Fruit fly (Drosophila melanogaster) whole organism, pupa: ENCODE data around the gene Vha14-2.
A peak's percentile ranks its signal among the peaks of the same experiment; 100 is the strongest.

ENCODE experiments used
- CG10348 ChIP-seq: fragments of 200-800 bp; sonication (Bioruptor generic); IDR thresholded peaks from 2 replicates; pipeline ENCODE4 v1.3.6; 2022; ENCODE audit warnings: missing biosample characterization, missing genetic modification characterization
- CG12605 ChIP-seq: fragments of 200-800 bp; sonication (Bioruptor generic); IDR thresholded peaks from 2 replicates; pipeline ENCODE4 v1.3.6; 2022; ENCODE audit warnings: missing biosample characterization, missing genetic modification characterization
- CG13204 ChIP-seq: fragments of 200-800 bp; sonication (Bioruptor generic); optimal IDR thresholded peaks from 2 replicates; lab custom pipeline; 2018; ENCODE audit warnings: missing biosample characterization, mild to moderate bottlenecking, missing genetic modification characterization, moderate library complexity
- CG14655 ChIP-seq: fragments of 200-800 bp; sonication (Bioruptor generic); optimal IDR thresholded peaks from 3 replicates; lab custom pipeline; 2017; ENCODE audit warnings: mild to moderate bottlenecking, missing biosample characterization, missing genetic modification reagents, missing genetic modification characterization
- CG15710 ChIP-seq: fragments of 200-800 bp; sonication (Bioruptor generic); optimal IDR thresholded peaks from 2 replicates; lab custom pipeline; 2018; ENCODE audit warnings: missing biosample characterization, mild to moderate bottlenecking, missing genetic modification characterization, moderate library complexity
- CG17806 ChIP-seq: fragments of 200-800 bp; sonication (Bioruptor generic); optimal IDR thresholded peaks from 2 replicates; lab custom pipeline; 2018; ENCODE audit warnings: missing biosample characterization, mild to moderate bottlenecking, missing genetic modification characterization, moderate library complexity
- CG32121 ChIP-seq: fragments of 200-800 bp; sonication (Bioruptor generic); IDR thresholded peaks from 2 replicates; pipeline ENCODE4 v1.3.6; 2022; ENCODE audit warnings: missing biosample characterization, missing genetic modification characterization
- CG34367 ChIP-seq: fragments of 200-800 bp; sonication (Bioruptor generic); optimal IDR thresholded peaks from 2 replicates; lab custom pipeline; 2018; ENCODE audit warnings: missing biosample characterization, mild to moderate bottlenecking, missing genetic modification characterization
- CG4496 ChIP-seq: fragments of 200-800 bp; sonication (Bioruptor generic); IDR thresholded peaks from 3 replicates; pipeline ENCODE4 v1.3.6; 2022; ENCODE audit warnings: missing biosample characterization, missing genetic modification characterization
- CG8159 ChIP-seq: fragments of 200-800 bp; sonication (Bioruptor generic); optimal IDR thresholded peaks from 3 replicates; lab custom pipeline; 2018; ENCODE audit warnings: missing biosample characterization, mild to moderate bottlenecking, missing genetic modification characterization, moderate library complexity
- CG8301 ChIP-seq: fragments of 200-800 bp; sonication (Bioruptor generic); optimal IDR thresholded peaks from 2 replicates; lab custom pipeline; 2018; ENCODE audit warnings: missing biosample characterization, mild to moderate bottlenecking, missing genetic modification characterization
- CG9948 ChIP-seq: fragments of 200-800 bp; sonication (Bioruptor generic); optimal IDR thresholded peaks from 2 replicates; lab custom pipeline; 2018; ENCODE audit warnings: missing biosample characterization, mild to moderate bottlenecking, missing genetic modification characterization, moderate library complexity
- D1 ChIP-seq: fragments of 200-800 bp; sonication (Bioruptor generic); optimal IDR thresholded peaks from 2 replicates; lab custom pipeline; 2018; ENCODE audit warnings: missing biosample characterization, mild to moderate bottlenecking, missing genetic modification characterization, moderate library complexity
- EcR ChIP-seq: fragments of 200-800 bp; sonication (Bioruptor generic); optimal IDR thresholded peaks from 3 replicates; lab custom pipeline; 2019; ENCODE audit warnings: missing biosample characterization, missing genetic modification characterization, mild to moderate bottlenecking, moderate library complexity, missing genetic modification reagents
- Ets98B ChIP-seq: fragments of 200-800 bp; sonication (Bioruptor generic); IDR thresholded peaks from 2 replicates; pipeline ENCODE4 v1.3.6; 2022; ENCODE audit warnings: missing biosample characterization, missing genetic modification characterization
- Pif1A ChIP-seq: fragments of 200-800 bp; sonication (Bioruptor generic); optimal IDR thresholded peaks from 3 replicates; lab custom pipeline; 2016; ENCODE audit warnings: missing biosample characterization, missing genetic modification characterization
- Pif1B ChIP-seq: fragments of 200-800 bp; sonication (Bioruptor generic); optimal IDR thresholded peaks from 3 replicates; lab custom pipeline; 2016; ENCODE audit warnings: missing biosample characterization, missing genetic modification characterization
- Snoo ChIP-seq: fragments of 200-800 bp; sonication (Bioruptor generic); optimal IDR thresholded peaks from 3 replicates; lab custom pipeline; 2017; ENCODE audit warnings: missing biosample characterization, mild to moderate bottlenecking, missing genetic modification characterization, inconsistent platforms
- fd96Ca ChIP-seq: fragments of 200-800 bp; sonication (Bioruptor generic); IDR thresholded peaks from 3 replicates; pipeline ENCODE4 v1.3.6; 2022; ENCODE audit warnings: missing biosample characterization, missing genetic modification characterization
- gl ChIP-seq: fragments of 200-800 bp; sonication (Bioruptor generic); optimal IDR thresholded peaks from 2 replicates; lab custom pipeline; 2018; ENCODE audit warnings: missing biosample characterization, mild to moderate bottlenecking, missing genetic modification characterization
- rn ChIP-seq: fragments of 200-800 bp; sonication (Bioruptor generic); IDR thresholded peaks from 2 replicates; pipeline ENCODE4 v1.3.6; 2022; ENCODE audit warnings: missing biosample characterization, missing genetic modification characterization

The Vha14-2 gene

dm6 chr3R:6122292-6122691 lies at the start of gene Vha14-2:
Gene Vha14-2, plus strand, starts transcription at chr3R:6122592.
- no peak for TF ChIP-seq CG34367 (tag; lab: Kevin White, UChicago)
- no peak for TF ChIP-seq CG12605
- TF ChIP-seq CG32121 (GFP tag; lab: Robert Waterston, UW) = no peak
- TF ChIP-seq CG9948 (tag; lab: Kevin White, UChicago) = no peak
- no peak for TF ChIP-seq EcR
- TF ChIP-seq Ets98B = no peak
- no peak for TF ChIP-seq Snoo (tag; lab: Kevin White, UChicago)
- TF ChIP-seq CG4496 (GFP tag; lab: Robert Waterston, UW) = no peak
- no peak for TF ChIP-seq CG15710 (tag; lab: Kevin White, UChicago)
- no peak for TF ChIP-seq fd96Ca
- TF ChIP-seq Pif1A = no peak
- TF ChIP-seq CG13204 (GFP tag; lab: Kevin White, UChicago) = no peak
- TF ChIP-seq CG8159 = no peak
- TF ChIP-seq CG17806 (tag; lab: Kevin White, UChicago) = no peak
- TF ChIP-seq D1 = no peak
- no peak for TF ChIP-seq rn (GFP tag; lab: Robert Waterston, UW)
- no peak for TF ChIP-seq Pif1B (GFP tag; lab: Kevin White, UChicago)
- no peak for TF ChIP-seq CG10348 (GFP tag; lab: Robert Waterston, UW)
- TF ChIP-seq, all 21 proteins: peak for 0

DNA sequence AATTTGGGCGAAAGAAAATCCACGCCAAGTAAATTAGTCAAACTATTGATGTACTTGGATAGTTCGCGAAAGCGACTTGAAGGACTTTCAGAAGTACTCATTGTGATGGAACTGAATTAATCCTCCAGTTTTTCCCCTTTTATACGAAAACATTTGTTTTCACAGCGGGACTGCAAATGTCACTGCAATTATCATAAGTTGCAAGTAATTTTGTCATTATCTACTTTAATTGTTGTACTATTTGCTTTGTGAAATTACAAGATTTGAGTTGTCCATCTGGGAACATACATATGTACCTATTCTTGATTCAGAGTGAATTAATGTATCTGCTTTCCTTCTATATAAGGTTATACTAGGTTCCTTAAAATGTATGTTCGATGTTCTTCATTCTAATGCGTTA lies 44.2 kb upstream of the Vha14-2 start, which contains the start of gene Or83c:
Or83c (minus strand) TSS at position 101 of the 400 bp plus-strand sequence.
- no peak for TF ChIP-seq CG15710 (tag; lab: Kevin White, UChicago)
- TF ChIP-seq Pif1B (GFP tag; lab: Kevin White, UChicago) = no peak
- no peak for TF ChIP-seq CG14655 (GFP tag; lab: Kevin White, UChicago)
- TF ChIP-seq, all 21 proteins: peak for 0

DNA sequence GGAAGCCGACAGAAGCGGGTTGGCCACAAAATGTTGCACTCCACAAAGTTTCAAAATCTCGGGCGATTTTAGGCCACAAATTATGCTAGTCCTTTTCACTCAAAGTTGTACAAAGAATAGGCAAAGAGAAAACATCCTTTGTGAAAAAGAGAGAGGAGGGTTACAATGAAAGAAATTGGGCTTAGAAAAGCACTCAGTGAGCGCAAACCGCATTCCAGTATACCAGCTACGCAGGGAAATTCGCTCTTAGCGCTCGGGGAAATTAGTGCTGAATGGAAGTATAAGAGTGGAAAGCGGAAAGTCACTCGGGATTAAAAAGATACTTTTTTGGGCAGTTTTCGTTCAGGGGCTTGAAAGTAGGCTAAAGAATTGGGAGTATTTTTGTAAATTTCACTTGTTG lies 40.3 kb upstream of the Vha14-2 start:
- TF ChIP-seq EcR (no peak), Snoo (tag; lab: Kevin White, UChicago) (no peak), CG34367 (tag; lab: Kevin White, UChicago) (no peak)

DNA sequence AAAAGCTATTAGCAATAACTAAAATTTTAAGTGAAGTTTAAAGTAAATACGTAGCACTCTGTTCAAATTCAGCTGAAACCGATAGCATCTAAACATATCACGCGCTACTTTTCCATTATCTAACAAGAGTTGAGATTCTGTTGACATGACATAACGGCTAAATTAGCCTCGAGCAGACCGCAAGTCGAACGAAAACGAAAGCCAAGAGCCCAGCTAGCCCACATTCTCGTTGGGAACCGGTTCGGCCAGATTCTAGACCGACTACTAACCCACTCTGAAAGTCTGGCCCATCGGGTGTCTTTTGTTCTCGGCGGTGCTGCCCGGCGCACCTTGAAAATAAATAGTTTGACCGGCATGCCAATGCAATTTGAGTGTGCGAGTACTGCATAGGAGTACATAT lies 25.4 kb upstream of the Vha14-2 start:
- TF ChIP-seq gl (tag; lab: Kevin White, UChicago) = no peak
- TF ChIP-seq Snoo (tag; lab: Kevin White, UChicago) = no peak
- peak; percentile 45 for TF ChIP-seq EcR
- no peak for TF ChIP-seq CG34367 (tag; lab: Kevin White, UChicago)

dm6 chr3R:6098320-6098719 lies 24.1 kb upstream of the Vha14-2 start:
- TF ChIP-seq Snoo (tag; lab: Kevin White, UChicago) = no peak
- TF ChIP-seq CG14655 (GFP tag; lab: Kevin White, UChicago) = no peak
- no peak for TF ChIP-seq fd96Ca
- TF ChIP-seq CG8301 = no peak
- TF ChIP-seq CG8159 = no peak
- no peak for TF ChIP-seq CG32121 (GFP tag; lab: Robert Waterston, UW)
- TF ChIP-seq D1 = no peak
- TF ChIP-seq CG13204 (GFP tag; lab: Kevin White, UChicago) = no peak
- no peak for TF ChIP-seq CG4496 (GFP tag; lab: Robert Waterston, UW)
- no peak for TF ChIP-seq CG12605
- TF ChIP-seq, all 21 proteins: peak for 0

DNA sequence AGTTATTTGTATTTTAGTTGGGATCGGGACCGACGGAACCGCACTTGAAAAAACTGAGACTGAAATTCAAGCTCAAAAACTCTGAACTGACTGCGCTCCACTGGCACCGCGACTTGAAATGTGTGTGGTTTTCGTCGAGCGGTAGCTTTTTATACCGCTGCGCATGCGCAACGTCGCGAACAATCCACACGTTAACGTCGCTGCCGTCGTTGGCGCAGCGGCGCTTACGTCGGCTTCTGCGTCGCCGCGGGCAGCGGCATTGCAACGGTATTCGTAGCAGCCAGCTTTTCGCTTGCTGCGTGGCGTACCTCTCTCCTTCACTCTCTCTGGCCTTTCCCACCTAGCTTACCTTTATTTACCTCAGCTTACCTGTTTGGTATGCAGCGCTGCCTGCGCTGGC lies 21.6 kb upstream of the Vha14-2 start, which contains the start of gene Gasp:
Gasp (minus strand) TSS at position 124 of the 400 bp plus-strand sequence.
- no peak for TF ChIP-seq CG14655 (GFP tag; lab: Kevin White, UChicago)
- 0 out of 2 replicates have a peak, but pooled peaks have one; percentile 7 for TF ChIP-seq CG12605
- peak; percentile 25 for TF ChIP-seq CG13204 (GFP tag; lab: Kevin White, UChicago)
- TF ChIP-seq EcR = peak; percentile 29
- 0 out of 2 replicates have a peak, but pooled peaks have one; percentile 15 for TF ChIP-seq CG32121 (GFP tag; lab: Robert Waterston, UW)

DNA sequence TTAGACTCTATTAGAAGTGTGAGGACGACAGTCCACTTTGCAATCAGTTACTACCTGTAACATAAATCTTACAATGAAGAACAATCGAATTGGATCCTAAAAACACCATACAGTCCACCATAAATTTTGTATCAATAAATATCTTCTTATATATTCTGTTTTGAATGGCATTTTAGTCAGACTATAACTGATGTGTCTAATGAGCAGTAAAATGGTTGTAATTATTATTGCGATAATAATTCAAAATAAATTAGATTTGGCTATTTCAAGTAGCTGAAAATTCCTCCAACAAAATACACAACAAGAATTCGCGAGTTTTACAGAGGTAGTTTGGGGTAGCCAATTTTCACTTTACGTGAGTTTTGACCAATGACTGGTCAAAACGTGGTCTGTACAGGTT lies 20.1 kb upstream of the Vha14-2 start:
- TF ChIP-seq Snoo (tag; lab: Kevin White, UChicago) = no peak
- peak; percentile 47 for TF ChIP-seq CG8301
- no peak for TF ChIP-seq Pif1B (GFP tag; lab: Kevin White, UChicago)
- TF ChIP-seq CG14655 (GFP tag; lab: Kevin White, UChicago) = peak; percentile 66
- no peak for TF ChIP-seq gl (tag; lab: Kevin White, UChicago)
- no peak for TF ChIP-seq rn (GFP tag; lab: Robert Waterston, UW)
- TF ChIP-seq Ets98B = no peak; the same call in 1 of the 2 replicates
- TF ChIP-seq CG17806 (tag; lab: Kevin White, UChicago) = peak; percentile 50
- TF ChIP-seq CG10348 (GFP tag; lab: Robert Waterston, UW) = no peak
- no peak for TF ChIP-seq D1
- peak; percentile 79 for TF ChIP-seq CG8159
- no peak for TF ChIP-seq fd96Ca
- no peak for TF ChIP-seq CG32121 (GFP tag; lab: Robert Waterston, UW)
- peak; percentile 61 for TF ChIP-seq CG9948 (tag; lab: Kevin White, UChicago)
- TF ChIP-seq CG12605 = no peak
- TF ChIP-seq CG4496 (GFP tag; lab: Robert Waterston, UW) = no peak
- peak; percentile 48 for TF ChIP-seq Pif1A
- peak; percentile 69 for TF ChIP-seq CG15710 (tag; lab: Kevin White, UChicago)
- peak; percentile 53 for TF ChIP-seq CG34367 (tag; lab: Kevin White, UChicago)
- no peak for TF ChIP-seq CG13204 (GFP tag; lab: Kevin White, UChicago)
- TF ChIP-seq EcR = no peak
